Fruit fly (Drosophila melanogaster) whole organism, embryonic: ENCODE data around the gene iav.

Source experiments
- Ada2b ChIP-seq: fragments of 200-800 bp; sonication (Bioruptor generic); IDR thresholded peaks from 2 replicates; pipeline ENCODE4 v1.3.6; 2022; ENCODE audit warnings: missing biosample characterization, missing genetic modification characterization
- Atf-2 ChIP-seq: fragments of 200-800 bp; sonication (Bioruptor generic); optimal IDR thresholded peaks from 2 replicates; lab custom pipeline; 2016; ENCODE audit warnings: missing biosample characterization, missing genetic modification characterization
- CG10959 ChIP-seq: fragments of 200-800 bp; sonication (Bioruptor generic); IDR thresholded peaks from 2 replicates; pipeline ENCODE4 v1.3.6; 2022; ENCODE audit warnings: missing biosample characterization, missing genetic modification characterization
- CG12155 ChIP-seq: fragments of 200-800 bp; sonication (Bioruptor generic); optimal IDR thresholded peaks from 3 replicates; lab custom pipeline; 2016; ENCODE audit warnings: missing biosample characterization, missing genetic modification characterization
- CG12236 ChIP-seq: fragments of 200-800 bp; sonication (Bioruptor generic); optimal IDR thresholded peaks from 2 replicates; lab custom pipeline; 2016; ENCODE audit warnings: missing biosample characterization, missing genetic modification characterization
- CG12769 ChIP-seq: fragments of 200-800 bp; sonication (Bioruptor generic); optimal IDR thresholded peaks from 2 replicates; lab custom pipeline; 2019; ENCODE audit warnings: missing biosample characterization, mild to moderate bottlenecking, missing genetic modification characterization, moderate library complexity
- CG13123 ChIP-seq: fragments of 200-800 bp; sonication (Bioruptor generic); optimal IDR thresholded peaks from 2 replicates; lab custom pipeline; 2016; ENCODE audit warnings: missing biosample characterization, missing genetic modification characterization
- CG13296 ChIP-seq: fragments of 200-800 bp; sonication (Bioruptor generic); optimal IDR thresholded peaks from 3 replicates; lab custom pipeline; 2018; ENCODE audit warnings: missing biosample characterization, mild to moderate bottlenecking, missing genetic modification characterization
- CG14014 ChIP-seq: fragments of 200-800 bp; sonication (Bioruptor generic); IDR thresholded peaks from 2 replicates; pipeline ENCODE4 v1.3.6; 2022; ENCODE audit warnings: missing biosample characterization, missing genetic modification characterization
- CG14441 ChIP-seq: fragments of 200-800 bp; sonication (Bioruptor generic); IDR thresholded peaks from 2 replicates; pipeline ENCODE4 v1.3.6; 2022; ENCODE audit warnings: missing biosample characterization, missing genetic modification characterization
- CG15514 ChIP-seq: fragments of 200-800 bp; sonication (Bioruptor generic); optimal IDR thresholded peaks from 3 replicates; lab custom pipeline; 2017; ENCODE audit warnings: missing biosample characterization, missing genetic modification characterization, mild to moderate bottlenecking, moderate library complexity, missing genetic modification reagents
- CG18262 ChIP-seq: fragments of 200-800 bp; optimal IDR thresholded peaks from 3 replicates; lab custom pipeline; 2019; ENCODE audit warnings: missing biosample characterization, mild to moderate bottlenecking, missing genetic modification characterization, moderate library complexity
- CG2199 ChIP-seq: fragments of 200-800 bp; sonication (Bioruptor generic); IDR thresholded peaks from 3 replicates; pipeline ENCODE4 v1.3.6; 2022; ENCODE audit warnings: missing biosample characterization, missing genetic modification characterization
- CG31388 ChIP-seq: fragments of 200-800 bp; sonication (Bioruptor generic); optimal IDR thresholded peaks from 2 replicates; lab custom pipeline; 2016; ENCODE audit warnings: missing biosample characterization, missing genetic modification characterization
- CG31441 ChIP-seq: fragments of 200-800 bp; sonication (Bioruptor generic); IDR thresholded peaks from 2 replicates; pipeline ENCODE4 v1.3.6; 2022; ENCODE audit warnings: missing biosample characterization, missing genetic modification characterization
- CG4282 ChIP-seq: fragments of 200-800 bp; sonication (Bioruptor generic); optimal IDR thresholded peaks from 2 replicates; lab custom pipeline; 2016; ENCODE audit warnings: missing biosample characterization, missing genetic modification characterization
- CG4360 ChIP-seq: fragments of 200-800 bp; sonication (Bioruptor generic); IDR thresholded peaks from 2 replicates; pipeline ENCODE4 v1.3.6; 2022; ENCODE audit warnings: missing biosample characterization, missing genetic modification characterization
- CG5245 ChIP-seq: fragments of 200-800 bp; sonication (Bioruptor generic); optimal IDR thresholded peaks from 3 replicates; lab custom pipeline; 2016; ENCODE audit warnings: missing biosample characterization, missing genetic modification characterization
- CG6689 ChIP-seq: fragments of 200-800 bp; sonication (Bioruptor generic); IDR thresholded peaks from 2 replicates; pipeline ENCODE4 v1.3.6; 2022; ENCODE audit warnings: missing biosample characterization, missing genetic modification characterization
- CG9609 ChIP-seq: fragments of 200-800 bp; sonication (Bioruptor generic); optimal IDR thresholded peaks from 3 replicates; lab custom pipeline; 2016; ENCODE audit warnings: missing biosample characterization, missing genetic modification characterization
- Dip3 ChIP-seq: fragments of 200-800 bp; sonication (Bioruptor generic); optimal IDR thresholded peaks from 3 replicates; lab custom pipeline; 2016; ENCODE audit warnings: missing biosample characterization, missing genetic modification characterization
- Hmr ChIP-seq: fragments of 200-800 bp; sonication (Bioruptor generic); optimal IDR thresholded peaks from 3 replicates; lab custom pipeline; 2017; ENCODE audit warnings: mild to moderate bottlenecking, missing biosample characterization, missing genetic modification reagents, missing genetic modification characterization
- Ssrp ChIP-seq: fragments of 200-800 bp; sonication (Bioruptor generic); optimal IDR thresholded peaks from 2 replicates; lab custom pipeline; 2018; ENCODE audit warnings: missing biosample characterization, mild to moderate bottlenecking, missing genetic modification characterization, moderate library complexity
- Trl ChIP-seq, 3 experiments: fragments of >200 bp in 2 of 3; fragments of 200-800 bp in 1 of 3; sonication (Bioruptor generic) in 1 of 3; optimal IDR thresholded peaks; 2 replicates in 1 of 3; 3 replicates in 2 of 3; lab custom pipeline; 2016 to 2017; ENCODE audit warnings: missing biosample characterization in 1 of 3, missing genetic modification characterization in 1 of 3
- YL-1 ChIP-seq: fragments of 200-800 bp; sonication (Bioruptor generic); optimal IDR thresholded peaks from 3 replicates; lab custom pipeline; 2017; ENCODE audit warnings: missing biosample characterization, mild to moderate bottlenecking, missing genetic modification characterization
- caup ChIP-seq: fragments of 200-800 bp; sonication (Bioruptor generic); optimal IDR thresholded peaks from 3 replicates; lab custom pipeline; 2017; ENCODE audit warnings: missing biosample characterization, mild to moderate bottlenecking, missing genetic modification characterization, moderate library complexity; ENCODE audit not compliant: severe bottlenecking
- chm ChIP-seq: fragments of 200-800 bp; sonication (Bioruptor generic); IDR thresholded peaks from 2 replicates; pipeline ENCODE4 v1.3.6; 2022; ENCODE audit warnings: missing biosample characterization, missing genetic modification characterization
- dpn ChIP-seq, 2 experiments: fragments of 200-800 bp; sonication (Bioruptor generic); optimal IDR thresholded peaks; 3 replicates each; lab custom pipeline; 2016; ENCODE audit warnings: missing biosample characterization in 2 of 2, missing genetic modification characterization in 2 of 2
- fd102C ChIP-seq: fragments of 200-800 bp; sonication (Bioruptor generic); optimal IDR thresholded peaks from 2 replicates; lab custom pipeline; 2018; ENCODE audit warnings: missing biosample characterization, mild to moderate bottlenecking, missing genetic modification characterization, moderate library complexity
- fu2 ChIP-seq: fragments of 200-800 bp; sonication (Bioruptor generic); optimal IDR thresholded peaks from 2 replicates; lab custom pipeline; 2016; ENCODE audit warnings: missing biosample characterization, missing genetic modification characterization
- gem ChIP-seq: fragments of 200-800 bp; sonication (Bioruptor generic); optimal IDR thresholded peaks from 2 replicates; lab custom pipeline; 2019; ENCODE audit warnings: missing biosample characterization, mild to moderate bottlenecking, missing genetic modification characterization, moderate library complexity
- kni ChIP-seq: fragments of 200-800 bp; sonication (Bioruptor generic); optimal IDR thresholded peaks from 3 replicates; lab custom pipeline; 2017; ENCODE audit warnings: mild to moderate bottlenecking, missing biosample characterization, missing genetic modification reagents, missing genetic modification characterization
- mld ChIP-seq: fragments of 200-800 bp; sonication (Bioruptor generic); IDR thresholded peaks from 3 replicates; pipeline ENCODE4 v1.3.6; 2022; ENCODE audit warnings: missing biosample characterization, missing genetic modification characterization; ENCODE audit not compliant: partially characterized antibody
- pfk ChIP-seq: fragments of 200-800 bp; sonication (Bioruptor generic); optimal IDR thresholded peaks from 2 replicates; lab custom pipeline; 2018; ENCODE audit warnings: missing biosample characterization, mild to moderate bottlenecking, missing genetic modification characterization, moderate library complexity
- prd ChIP-seq, 3 experiments: fragments of >200 bp in 2 of 3; fragments of 200-800 bp in 1 of 3; sonication (Bioruptor generic) in 1 of 3; optimal IDR thresholded peaks in 2 of 3; IDR thresholded peaks in 1 of 3; 2 replicates in 2 of 3; 3 replicates in 1 of 3; pipeline versions ENCODE4 v1.3.6 to Lab custom; 2017 to 2022; ENCODE audit warnings: missing biosample characterization in 1 of 3, missing genetic modification characterization in 1 of 3
- pum ChIP-seq: fragments of 200-800 bp; sonication (Bioruptor generic); optimal IDR thresholded peaks from 2 replicates; lab custom pipeline; 2016; ENCODE audit warnings: missing biosample characterization, missing genetic modification characterization
- ranshi ChIP-seq: fragments of 200-800 bp; sonication (Bioruptor generic); IDR thresholded peaks from 2 replicates; pipeline ENCODE4 v1.3.6; 2022; ENCODE audit warnings: missing biosample characterization, missing genetic modification characterization
- run ChIP-seq: fragments of 200-800 bp; sonication (Bioruptor generic); optimal IDR thresholded peaks from 3 replicates; lab custom pipeline; 2018; ENCODE audit warnings: missing biosample characterization, mild to moderate bottlenecking, missing genetic modification characterization
- sc ChIP-seq, 3 experiments: fragments of >200 bp in 2 of 3; fragments of 200-800 bp in 1 of 3; sonication (Bioruptor generic) in 1 of 3; optimal IDR thresholded peaks; 2 replicates in 2 of 3; 3 replicates in 1 of 3; lab custom pipeline; 2017; ENCODE audit warnings: mild to moderate bottlenecking in 1 of 3, missing biosample characterization in 1 of 3, missing genetic modification characterization in 1 of 3, missing genetic modification reagents in 1 of 3
- scrt ChIP-seq: fragments of 200-800 bp; sonication (Bioruptor generic); optimal IDR thresholded peaks from 2 replicates; lab custom pipeline; 2018; ENCODE audit warnings: missing biosample characterization, mild to moderate bottlenecking, missing genetic modification characterization, moderate library complexity
- sens ChIP-seq: fragments of 200-800 bp; sonication (Bioruptor generic); peaks from one replicate; lab custom pipeline; 2016; ENCODE audit warnings: missing biosample characterization, missing genetic modification characterization
- shn ChIP-seq: fragments of 200-800 bp; sonication (Bioruptor generic); optimal IDR thresholded peaks from 3 replicates; lab custom pipeline; 2016; ENCODE audit warnings: missing biosample characterization, missing genetic modification characterization
- sim ChIP-seq: fragments of 200-800 bp; sonication (Bioruptor generic); IDR thresholded peaks from 2 replicates; pipeline ENCODE4 v1.3.6; 2022; ENCODE audit warnings: missing biosample characterization, missing genetic modification characterization
- so ChIP-seq: fragments of 200-800 bp; sonication (Bioruptor generic); IDR thresholded peaks from 3 replicates; pipeline ENCODE4 v1.3.6; 2022; ENCODE audit warnings: missing biosample characterization, missing genetic modification characterization
- tap ChIP-seq: fragments of 200-800 bp; optimal IDR thresholded peaks from 3 replicates; lab custom pipeline; 2019; ENCODE audit warnings: missing biosample characterization, mild to moderate bottlenecking, missing genetic modification characterization, moderate library complexity
- tgo ChIP-seq: fragments of 200-800 bp; sonication (Bioruptor generic); IDR thresholded peaks from 3 replicates; pipeline ENCODE4 v1.3.6; 2022; ENCODE audit warnings: missing biosample characterization, missing genetic modification characterization
- wor ChIP-seq: fragments of 200-800 bp; sonication (Bioruptor generic); IDR thresholded peaks from 2 replicates; pipeline ENCODE4 v1.3.6; 2022; ENCODE audit warnings: missing biosample characterization, missing genetic modification characterization
- zfh1 ChIP-seq: fragments of 200-800 bp; sonication (Bioruptor generic); IDR thresholded peaks from 3 replicates; pipeline ENCODE4 v1.3.6; 2022; ENCODE audit warnings: missing biosample characterization, missing genetic modification characterization

Gene iav

dm6 chrX:6795987-6796691 is 17.6 kb upstream of the iav start (continued):
- 0 out of 2 replicates have a peak, but pooled peaks have one; percentile 10 for TF ChIP-seq CG6689
- TF ChIP-seq tgo = no peak
- TF ChIP-seq CG2199 (GFP tag; lab: Robert Waterston, UW) = no peak
- TF ChIP-seq dpn (GFP tag; optimal IDR thresholded peaks at IDR 0.05; lab: Kevin White, UChicago) = peak; percentile 7 to 46
- TF ChIP-seq YL-1 (GFP tag; lab: Kevin White, UChicago) = no peak
- no peak for TF ChIP-seq shn
- TF ChIP-seq CG31388 = no peak
- no peak for TF ChIP-seq CG18262 (tag; lab: Kevin White, UChicago)
- TF ChIP-seq CG31441 (GFP tag; lab: Robert Waterston, UW) = 0 out of 2 replicates have a peak, but pooled peaks have one; percentile 26
- peak; percentile 1 for TF ChIP-seq caup (GFP tag; lab: Kevin White, UChicago)
- TF ChIP-seq sens (GFP tag; lab: Kevin White, UChicago) = peak; percentile 70
- no peak for TF ChIP-seq tap (tag; lab: Kevin White, UChicago)
- TF ChIP-seq Trl (optimal IDR thresholded peaks at IDR 0.05; lab: Kevin White, UChicago) = no peak
- peak; percentile 13 for TF ChIP-seq Trl (GFP tag; optimal IDR thresholded peaks at IDR 0.05; lab: Kevin White, UChicago)
- 0 out of 3 replicates have a peak, but pooled peaks have one; percentile 18 for TF ChIP-seq zfh1 (GFP tag; lab: Robert Waterston, UW)
- TF ChIP-seq prd (optimal IDR thresholded peaks at IDR 0.05; lab: Kevin White, UChicago) = no peak
- peak; percentile 10; the same call in 1 of the 3 replicates for TF ChIP-seq prd (GFP tag; IDR thresholded peaks at IDR 0.05; lab: Robert Waterston, UW)
- TF ChIP-seq run (tag; lab: Kevin White, UChicago) = no peak
- no peak for TF ChIP-seq CG12236 (GFP tag; lab: Kevin White, UChicago)
- no peak for TF ChIP-seq CG12155 (GFP tag; lab: Kevin White, UChicago)
- TF ChIP-seq CG13123 (GFP tag; lab: Kevin White, UChicago) = no peak
- TF ChIP-seq sc (optimal IDR thresholded peaks at IDR 0.05; lab: Kevin White, UChicago) = no peak
- TF ChIP-seq sc (GFP tag; optimal IDR thresholded peaks at IDR 0.05; lab: Kevin White, UChicago) = no peak
- TF ChIP-seq pum (GFP tag; lab: Kevin White, UChicago) = no peak
- 0 out of 2 replicates have a peak, but pooled peaks have one; percentile 37 for TF ChIP-seq CG14014 (GFP tag; lab: Robert Waterston, UW)
- TF ChIP-seq fu2 (GFP tag; lab: Kevin White, UChicago) = no peak
- no peak for TF ChIP-seq CG5245 (GFP tag; lab: Kevin White, UChicago)
- no peak for TF ChIP-seq Atf-2 (GFP tag; lab: Kevin White, UChicago)
- no peak for TF ChIP-seq scrt
- no peak for TF ChIP-seq ranshi (GFP tag; lab: Robert Waterston, UW)
- TF ChIP-seq sim (GFP tag; lab: Robert Waterston, UW) = no peak
- no peak for TF ChIP-seq CG13296 (GFP tag; lab: Kevin White, UChicago)
- TF ChIP-seq CG4282 (GFP tag; lab: Kevin White, UChicago) = no peak
- TF ChIP-seq CG9609 (GFP tag; lab: Kevin White, UChicago) = peak; percentile 25
- TF ChIP-seq so (GFP tag; lab: Robert Waterston, UW) = no peak
- no peak for TF ChIP-seq pfk (GFP tag; lab: Kevin White, UChicago)
- no peak for TF ChIP-seq CG14441
- peak; percentile 4 for TF ChIP-seq Ssrp (tag; lab: Kevin White, UChicago)
- no peak for TF ChIP-seq mld (GFP tag; lab: Robert Waterston, UW)
- peak; percentile 0 for TF ChIP-seq Hmr
- TF ChIP-seq fd102C (GFP tag; lab: Kevin White, UChicago) = no peak
- no peak for TF ChIP-seq Ada2b (GFP tag; lab: Robert Waterston, UW)
- TF ChIP-seq CG12769 = peak; percentile 46
- no peak for TF ChIP-seq CG10959
- TF ChIP-seq gem = peak; percentile 49
- no peak for TF ChIP-seq Dip3 (GFP tag; lab: Kevin White, UChicago)
- TF ChIP-seq kni (GFP tag; lab: Kevin White, UChicago) = peak; percentile 3
- no peak; the same call in 1 of the 2 replicates for TF ChIP-seq chm (GFP tag; lab: Robert Waterston, UW)
- TF ChIP-seq CG15514 (GFP tag; lab: Kevin White, UChicago) = no peak
- no peak for TF ChIP-seq CG4360 (GFP tag; lab: Robert Waterston, UW)
- no peak for TF ChIP-seq wor
